In genomic region chrIV:8068280-8068679, ce11 we compare ENCODE assay signal across 1 worm cellular context.
TF ChIP-seq lines count a peak whose summit lies in the region.

No protein-coding gene starts in this region.

TF ChIP-seq in whole organism, L1 larva, 84 proteins besides CTCF, POLR2A, EP300 and RAD21 (continued from another document):
- TF ChIP-seq egl-27 (tag; optimal IDR thresholded peaks at IDR 0.05; lab: Kevin White, UChicago) (no peak), Y116A8C.19 (tag; optimal IDR thresholded peaks at IDR 0.05; lab: Kevin White, UChicago; ENCODE audit: borderline replicate concordance) (no peak), tbx-2 (tag; optimal IDR thresholded peaks at IDR 0.05; lab: Kevin White, UChicago) (no peak), efl-3 (GFP tag; optimal IDR thresholded peaks at IDR 0.05; lab: Kevin White, UChicago) (no peak), unc-30 (tag; optimal IDR thresholded peaks at IDR 0.05; lab: Kevin White, UChicago) (no peak), mep-1 (tag; optimal IDR thresholded peaks at IDR 0.05; lab: Kevin White, UChicago) (no peak), unc-130 (tag; optimal IDR thresholded peaks at IDR 0.05; lab: Kevin White, UChicago) (peak; percentile 9), unc-98 (GFP tag; IDR thresholded peaks at IDR 0.05; lab: Robert Waterston, UW) (no peak)
